Worm (Caenorhabditis elegans) whole organism, early embryonic: ENCODE results near the gene C08F8.15.

Source experiments
- B0310.2 ChIP-seq: sonication (generic microtip); optimal IDR thresholded peaks from 2 replicates; lab custom pipeline; 2016; ENCODE audit warnings: mild to moderate bottlenecking, missing genetic modification characterization, missing compliant biosample characterization
- F13C5.2 ChIP-seq: sonication (generic microtip); optimal IDR thresholded peaks from 2 replicates; lab custom pipeline; 2017; ENCODE audit warnings: mild to moderate bottlenecking, missing genetic modification characterization, inconsistent platforms, missing compliant biosample characterization
- aly-1 ChIP-seq: sonication (generic microtip); optimal IDR thresholded peaks from 2 replicates; lab custom pipeline; 2016; ENCODE audit warnings: missing genetic modification characterization, missing compliant biosample characterization
- ama-1 ChIP-seq: fragments of 150-350 bp; optimal IDR thresholded peaks from 2 replicates; lab custom pipeline; 2014
- ceh-13 ChIP-seq: fragments of 200-800 bp; sonication (Bioruptor generic); optimal IDR thresholded peaks from 2 replicates; lab custom pipeline; 2018; ENCODE audit warnings: mild to moderate bottlenecking, missing genetic modification characterization, missing compliant biosample characterization
- ceh-36 ChIP-seq: sonication (generic microtip); optimal IDR thresholded peaks from 2 replicates; lab custom pipeline; 2016; ENCODE audit warnings: missing genetic modification characterization, inconsistent platforms, missing compliant biosample characterization
- ets-7 ChIP-seq: sonication (generic microtip); optimal IDR thresholded peaks from 2 replicates; lab custom pipeline; 2016; ENCODE audit warnings: missing genotype, missing genetic modification characterization, missing compliant biosample characterization
- flt-1 ChIP-seq: fragments of 200-800 bp; sonication (Bioruptor generic); IDR thresholded peaks from 2 replicates; pipeline ENCODE4 v1.3.6; 2022; ENCODE audit warnings: missing genetic modification characterization, missing compliant biosample characterization
- hmbx-1 ChIP-seq: sonication (generic microtip); optimal IDR thresholded peaks from 2 replicates; lab custom pipeline; 2016; ENCODE audit warnings: mild to moderate bottlenecking, missing genetic modification characterization, missing compliant biosample characterization
- hmg-4 ChIP-seq: fragments of 200-800 bp; sonication (Bioruptor generic); optimal IDR thresholded peaks from 2 replicates; lab custom pipeline; 2018; ENCODE audit warnings: mild to moderate bottlenecking, missing genetic modification characterization, missing compliant biosample characterization
- hnd-1 ChIP-seq: sonication (generic microtip); optimal IDR thresholded peaks from 2 replicates; lab custom pipeline; 2016; ENCODE audit warnings: missing genetic modification characterization, missing compliant biosample characterization
- pes-1 ChIP-seq: fragments of 200-800 bp; sonication (Bioruptor generic); IDR thresholded peaks from 2 replicates; pipeline ENCODE4 v1.3.6; 2022; ENCODE audit warnings: missing genetic modification reagents, missing genetic modification characterization, missing compliant biosample characterization
- scrt-1 ChIP-seq: fragments of 200-800 bp; sonication (Bioruptor generic); IDR thresholded peaks from 2 replicates; pipeline ENCODE4 v1.3.6; 2022; ENCODE audit warnings: missing genetic modification characterization, missing compliant biosample characterization
- sea-1 ChIP-seq: fragments of 200-800 bp; sonication (Bioruptor generic); conservative IDR thresholded peaks from 2 replicates; pipeline ENCODE4 v1.3.6; 2022; ENCODE audit warnings: missing genetic modification characterization, missing compliant biosample characterization
- tbx-11 ChIP-seq: fragments of 200-800 bp; sonication (Bioruptor generic); IDR thresholded peaks from 2 replicates; pipeline ENCODE4 v1.3.6; 2022; ENCODE audit warnings: missing genetic modification characterization, missing compliant biosample characterization
- tbx-37 ChIP-seq: fragments of 200-800 bp; sonication (Bioruptor generic); conservative IDR thresholded peaks from 2 replicates; pipeline ENCODE4 v1.3.6; 2022; ENCODE audit warnings: missing genetic modification reagents, missing genetic modification characterization, missing compliant biosample characterization
- tra-4 ChIP-seq: sonication (generic microtip); optimal IDR thresholded peaks from 2 replicates; lab custom pipeline; 2017; ENCODE audit warnings: missing genetic modification characterization, missing compliant biosample characterization

C08F8.15 gene

DNA sequence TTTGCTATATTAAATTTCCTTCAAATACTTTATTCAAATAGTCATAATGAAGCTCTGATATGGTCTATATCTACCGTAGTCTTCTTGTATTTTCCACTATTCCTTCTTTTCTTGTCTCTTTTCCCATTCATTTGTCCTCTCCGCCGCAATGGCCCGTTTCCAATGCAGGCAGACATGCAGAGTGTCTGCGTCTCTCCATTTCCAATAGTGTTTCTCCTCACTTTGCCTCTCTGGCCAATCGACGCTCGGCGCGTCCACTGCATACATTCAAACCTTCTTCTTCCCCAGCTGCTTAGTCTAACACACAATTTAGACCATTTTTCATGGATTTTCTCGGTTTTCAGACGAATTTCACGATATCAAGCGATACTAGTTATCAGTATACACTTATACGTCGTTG lies 35.4 kb downstream of the C08F8.15 start:
- TF ChIP-seq sea-1 (no peak), B0310.2 (tag; lab: Kevin White, UChicago) (no peak), F13C5.2 (tag; lab: Kevin White, UChicago) (peak; percentile 6), ets-7 (tag; lab: Kevin White, UChicago) (no peak), tbx-11 (GFP tag; lab: Robert Waterston, UW) (no peak), scrt-1 (no peak)

DNA sequence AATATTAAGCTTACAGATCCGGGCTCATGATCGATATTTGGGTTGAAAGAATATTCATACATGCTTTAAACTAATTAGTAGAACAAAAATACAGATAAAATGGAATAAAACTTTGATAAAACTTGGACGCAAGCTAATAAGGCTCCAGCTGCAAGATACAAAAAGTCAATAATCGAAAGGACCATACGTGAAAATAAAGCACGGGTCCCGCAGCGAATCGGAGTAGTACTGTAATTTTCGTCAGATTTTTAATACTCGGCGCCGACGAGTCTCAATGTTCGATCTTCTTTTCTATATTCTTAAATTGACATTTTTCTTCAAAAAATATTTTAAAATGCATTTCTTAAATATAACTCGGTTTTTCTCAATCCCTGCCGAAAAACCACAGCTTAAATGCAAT lies 35.9 kb downstream of the C08F8.15 start, which contains the start of gene spo-11:
TSS of gene spo-11 (minus strand) at position 189 of the 400 bp plus-strand sequence.
- TF ChIP-seq aly-1 (tag; lab: Kevin White, UChicago) (no peak), hmg-4 (no peak)

DNA sequence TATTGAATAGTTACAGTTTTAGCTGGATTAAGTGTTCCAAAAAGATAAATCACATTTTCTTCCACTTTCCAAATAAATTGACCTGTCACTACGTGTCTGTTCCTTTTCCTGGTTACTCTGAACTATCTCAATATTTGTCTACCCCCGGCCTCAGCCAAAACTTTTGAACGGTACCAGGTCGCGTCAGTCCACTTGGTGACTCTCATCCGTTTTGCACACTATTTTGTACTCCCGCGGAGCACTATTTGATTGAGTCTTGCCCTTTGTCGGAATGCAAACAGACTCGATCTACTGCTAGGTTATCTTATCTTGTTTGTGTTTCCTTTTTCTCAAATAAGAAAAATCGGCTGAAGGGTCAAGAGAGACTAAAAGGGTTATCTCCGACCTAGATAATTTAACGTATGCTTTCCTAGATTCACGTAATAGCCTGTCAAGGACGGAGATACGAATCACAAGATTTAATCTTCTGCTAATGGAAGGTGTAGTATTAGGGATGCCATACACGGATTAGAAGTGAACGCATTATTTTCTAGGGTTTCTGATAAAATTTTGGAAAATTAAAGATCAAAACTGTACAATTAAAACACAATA lies 40.5 kb downstream of the C08F8.15 start:
- TF ChIP-seq aly-1 (tag; lab: Kevin White, UChicago) (no peak), tbx-11 (GFP tag; lab: Robert Waterston, UW) (0 out of 2 replicates have a peak, but pooled peaks have one; percentile 51)

DNA sequence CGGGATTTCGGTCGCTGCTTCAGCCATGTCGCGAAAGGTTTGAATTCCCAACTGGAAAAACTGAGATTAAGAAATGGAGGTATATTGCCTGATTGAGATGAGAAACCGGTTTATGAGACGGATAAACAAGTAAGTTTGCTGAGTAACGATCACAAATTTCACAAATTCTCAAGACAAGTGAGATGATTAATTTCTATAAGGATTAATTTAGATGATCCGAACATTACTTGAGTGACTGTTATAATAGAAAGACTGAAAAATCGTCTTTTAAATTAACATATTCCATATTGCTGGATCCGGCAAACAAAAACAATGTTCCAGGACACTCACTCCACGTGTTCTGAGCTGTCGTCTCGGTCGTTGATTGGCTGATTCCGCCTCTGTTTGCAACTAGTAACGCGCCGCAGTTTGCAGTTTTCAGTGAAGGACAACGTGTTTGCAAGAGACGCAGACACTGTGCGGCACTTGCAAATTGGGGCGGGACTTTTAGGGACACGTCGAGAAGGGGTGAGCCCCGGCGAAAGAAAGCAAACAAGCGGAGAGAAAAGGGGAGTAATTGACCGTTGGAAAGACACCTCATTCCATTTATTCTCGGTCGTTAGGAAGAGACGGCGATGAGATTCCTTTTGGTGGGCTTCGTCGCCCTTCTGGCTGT lies 41.6 kb downstream of the C08F8.15 start, which contains the start of the genes imp-2 and enpl-1:
TSS of gene imp-2 (minus strand) at position 51 of the 655 bp plus-strand sequence.
TSS of gene enpl-1 (plus strand) at position 462 of the 655 bp plus-strand sequence.
- TF ChIP-seq hmg-4 (peak; percentile 68), flt-1 (GFP tag; lab: Robert Waterston, UW) (0 out of 2 replicates have a peak, but pooled peaks have one; percentile 36), ceh-13 (no peak), pes-1 (GFP tag; lab: Robert Waterston, UW) (no peak), hmbx-1 (tag; lab: Kevin White, UChicago) (no peak), ceh-36 (tag; lab: Kevin White, UChicago) (no peak), aly-1 (tag; lab: Kevin White, UChicago) (peak; percentile 60), scrt-1 (no peak), B0310.2 (tag; lab: Kevin White, UChicago) (no peak), ama-1 (lab: Kevin White, UChicago) (no peak), ets-7 (tag; lab: Kevin White, UChicago) (no peak), F13C5.2 (tag; lab: Kevin White, UChicago) (peak; percentile 86), tbx-11 (GFP tag; lab: Robert Waterston, UW) (no peak), sea-1 (no peak)

DNA sequence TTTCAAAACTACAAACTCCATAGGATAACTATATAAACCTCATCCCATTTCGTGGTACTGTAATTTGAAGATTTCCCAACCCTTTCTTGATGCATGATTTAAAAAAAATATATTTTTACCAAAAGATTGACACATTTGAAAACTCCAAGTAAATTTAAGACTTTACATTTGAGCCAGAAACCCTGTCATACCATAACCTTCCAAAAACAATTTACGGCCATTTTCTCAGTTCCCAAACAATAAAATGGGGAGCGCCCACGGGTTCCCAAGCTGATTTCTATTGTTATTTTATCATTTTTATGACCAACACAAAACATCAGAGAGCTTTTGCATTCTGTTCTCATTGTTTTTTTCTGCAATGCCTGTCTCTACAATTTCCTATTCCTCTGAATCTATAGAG lies 48.0 kb downstream of the C08F8.15 start, which contains the start of gene clc-9:
TSS of gene clc-9 (plus strand) at position 301 of the 400 bp plus-strand sequence.
- TF ChIP-seq tra-4 (tag; lab: Kevin White, UChicago) (no peak), ama-1 (lab: Kevin White, UChicago) (no peak), flt-1 (GFP tag; lab: Robert Waterston, UW) (no peak), hmg-4 (no peak), B0310.2 (tag; lab: Kevin White, UChicago) (no peak)

DNA sequence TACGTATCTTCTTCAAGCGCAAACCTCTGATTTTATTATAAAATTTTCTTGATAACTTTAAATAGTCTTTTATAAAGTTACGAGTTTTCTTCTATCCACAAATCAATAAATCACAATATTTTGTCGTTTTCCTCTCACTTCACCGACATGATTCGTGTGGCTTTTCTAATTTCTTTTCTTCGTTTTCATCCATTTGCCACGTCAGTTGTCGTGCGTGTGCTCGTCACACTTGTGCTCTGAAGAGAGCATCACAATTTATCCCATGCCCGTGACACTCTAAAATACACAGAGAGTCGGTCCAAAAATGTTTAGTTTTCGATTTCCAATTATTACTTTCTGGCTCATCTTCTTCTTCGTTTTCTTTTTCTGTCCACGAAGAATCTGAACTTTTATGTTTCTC lies 48.7 kb downstream of the C08F8.15 start:
- no peak for TF ChIP-seq ets-7 (tag; lab: Kevin White, UChicago)
- TF ChIP-seq aly-1 (tag; lab: Kevin White, UChicago) = no peak
- TF ChIP-seq pes-1 (GFP tag; lab: Robert Waterston, UW) = no peak
- no peak for TF ChIP-seq ceh-13
- TF ChIP-seq tbx-37 (GFP tag; lab: Robert Waterston, UW) = no peak
- no peak for TF ChIP-seq F13C5.2 (tag; lab: Kevin White, UChicago)
- TF ChIP-seq tra-4 (tag; lab: Kevin White, UChicago) = no peak
- TF ChIP-seq hmbx-1 (tag; lab: Kevin White, UChicago) = no peak
- no peak for TF ChIP-seq flt-1 (GFP tag; lab: Robert Waterston, UW)
- TF ChIP-seq B0310.2 (tag; lab: Kevin White, UChicago) = no peak
- no peak for TF ChIP-seq hnd-1 (tag; lab: Kevin White, UChicago)
- TF ChIP-seq scrt-1 = no peak
- TF ChIP-seq sea-1 = no peak
- TF ChIP-seq ceh-36 (tag; lab: Kevin White, UChicago) = no peak
- no peak for TF ChIP-seq hmg-4
- TF ChIP-seq tbx-11 (GFP tag; lab: Robert Waterston, UW) = no peak

DNA sequence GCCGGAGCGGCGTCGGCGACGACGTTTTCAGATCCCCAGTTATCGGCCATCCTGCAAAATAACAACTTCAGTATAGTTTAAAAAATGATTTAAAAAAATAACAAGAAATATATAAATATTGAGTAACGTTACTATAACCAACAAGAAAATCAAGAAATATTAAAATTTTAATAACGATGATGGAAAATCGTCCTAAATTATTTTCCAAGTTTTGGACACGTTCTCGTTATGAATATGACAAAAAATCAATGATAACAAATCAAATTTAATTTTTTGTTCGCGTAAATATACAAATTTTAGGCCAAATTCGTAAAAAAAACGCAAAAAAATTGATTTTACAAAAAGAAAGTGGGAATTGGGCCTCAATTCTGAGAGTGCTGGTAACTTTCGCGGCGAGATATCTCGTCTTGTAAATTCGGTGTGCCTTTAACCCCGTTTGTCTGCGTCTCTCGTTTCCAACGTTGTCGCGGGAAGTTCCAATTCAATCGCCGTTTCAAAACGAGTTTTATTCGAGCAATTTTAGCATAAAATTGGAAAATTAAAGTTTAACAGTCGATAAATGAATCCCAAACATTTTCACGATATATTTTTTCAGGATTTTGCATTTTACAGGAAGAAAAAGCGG lies 49.5 kb downstream of the C08F8.15 start, which contains the start of gene rps-5:
TSS of gene rps-5 (minus strand) at position 51 of the 625 bp plus-strand sequence.
- TF ChIP-seq pes-1 (GFP tag; lab: Robert Waterston, UW) (no peak), scrt-1 (no peak), ceh-36 (tag; lab: Kevin White, UChicago) (no peak), flt-1 (GFP tag; lab: Robert Waterston, UW) (no peak), ets-7 (tag; lab: Kevin White, UChicago) (no peak), tbx-11 (GFP tag; lab: Robert Waterston, UW) (no peak), tra-4 (tag; lab: Kevin White, UChicago) (no peak), sea-1 (no peak), aly-1 (tag; lab: Kevin White, UChicago) (no peak), ceh-13 (no peak), F13C5.2 (tag; lab: Kevin White, UChicago) (no peak), B0310.2 (tag; lab: Kevin White, UChicago) (no peak), tbx-37 (GFP tag; lab: Robert Waterston, UW) (no peak), hnd-1 (tag; lab: Kevin White, UChicago) (no peak)
